Worm (Caenorhabditis elegans) whole organism, dauer: ENCODE measurements around the gene metl-18.
"Not testable (repeated sequence)": the region's sequence is repeated elsewhere in the genome, so short reads cannot be mapped to it uniquely, and the experiment has no call there.

Source experiments
- unc-62 ChIP-seq: sonication (generic microtip); optimal IDR thresholded peaks from 2 replicates; lab custom pipeline; 2017; ENCODE audit warnings: missing biosample characterization, missing genetic modification reagents, missing genetic modification characterization

metl-18 gene

ce11 chrIII:3414412-3414811 is 11.1 kb upstream of the metl-18 start:
- no peak for TF ChIP-seq unc-62 (GFP tag; lab: Kevin White, UChicago)

- no peak for TF ChIP-seq unc-62 (GFP tag; lab: Kevin White, UChicago)
Observed at ce11 chrIII:3417453-3417852, 8.1 kb upstream of the metl-18 start.

ce11 chrIII:3418906-3419305 is 6.6 kb upstream of the metl-18 start:
- no peak for TF ChIP-seq unc-62 (GFP tag; lab: Kevin White, UChicago)

- TF ChIP-seq unc-62 (GFP tag; lab: Kevin White, UChicago): no peak
Observed at ce11 chrIII:3423924-3424323, 1.6 kb upstream of the metl-18 start.

ce11 chrIII:3426741-3427140 is 1.2 kb downstream of the metl-18 start:
- TF ChIP-seq unc-62 (GFP tag; lab: Kevin White, UChicago): no peak

- TF ChIP-seq unc-62 (GFP tag; lab: Kevin White, UChicago): no peak
Observed at ce11 chrIII:3428574-3428973, 3.0 kb downstream of the metl-18 start.

- TF ChIP-seq unc-62 (GFP tag; lab: Kevin White, UChicago): no peak
Observed at ce11 chrIII:3429761-3430160, 4.2 kb downstream of the metl-18 start.

ce11 chrIII:3430667-3431066 is 5.1 kb downstream of the metl-18 start:
- no peak for TF ChIP-seq unc-62 (GFP tag; lab: Kevin White, UChicago)

ce11 chrIII:3431385-3431784 is 5.8 kb downstream of the metl-18 start, which contains the start of gene K01A11.1:
TSS of gene K01A11.1 (minus strand) at chrIII:3431485.
- no peak for TF ChIP-seq unc-62 (GFP tag; lab: Kevin White, UChicago)

- TF ChIP-seq unc-62 (GFP tag; lab: Kevin White, UChicago): no peak
Observed at ce11 chrIII:3435152-3435551, 9.6 kb downstream of the metl-18 start.

ce11 chrIII:3437139-3437538 is 11.6 kb downstream of the metl-18 start:
- no peak for TF ChIP-seq unc-62 (GFP tag; lab: Kevin White, UChicago)

- TF ChIP-seq unc-62 (GFP tag; lab: Kevin White, UChicago): no peak
Observed at ce11 chrIII:3444139-3444538, 18.6 kb downstream of the metl-18 start, which contains the start of gene spe-41. TSS of gene spe-41 (minus strand) at chrIII:3444210.

ce11 chrIII:3452563-3453210 is 27.1 kb downstream of the metl-18 start, which contains the start of the genes K01A11.3 and C34C12.12:
TSS of gene K01A11.3 (minus strand) at chrIII:3452613.
TSS of gene C34C12.12 (plus strand) at chrIII:3453194.
- TF ChIP-seq unc-62 (GFP tag; lab: Kevin White, UChicago): no peak

ce11 chrIII:3453486-3453885 is 27.9 kb downstream of the metl-18 start, which contains the start of gene C34C12.2:
TSS of gene C34C12.2 (plus strand) at chrIII:3453786.
- TF ChIP-seq unc-62 (GFP tag; lab: Kevin White, UChicago): not testable (repeated sequence)

ce11 chrIII:3454045-3454444 is 28.5 kb downstream of the metl-18 start, which contains the start of gene C34C12.1:
TSS of gene C34C12.1 (plus strand) at chrIII:3454345.
- not testable (repeated sequence) for TF ChIP-seq unc-62 (GFP tag; lab: Kevin White, UChicago)

ce11 chrIII:3456226-3456625 is 30.7 kb downstream of the metl-18 start:
- no peak for TF ChIP-seq unc-62 (GFP tag; lab: Kevin White, UChicago)

- no peak for TF ChIP-seq unc-62 (GFP tag; lab: Kevin White, UChicago)
Observed at ce11 chrIII:3460061-3460460, 34.5 kb downstream of the metl-18 start, which contains the start of gene C34C12.8. TSS of gene C34C12.8 (plus strand) at chrIII:3460406.
